Fruit fly (Drosophila melanogaster) whole organism, wandering third instar larva: ENCODE results near the gene Hecw.

Experiments
- Abd-B ChIP-seq: fragments of >200 bp; optimal IDR thresholded peaks from 2 replicates; lab custom pipeline; 2017; ENCODE audit warnings: missing biosample characterization, missing genetic modification characterization
- Dfd ChIP-seq: fragments of >200 bp; optimal IDR thresholded peaks from 2 replicates; lab custom pipeline; 2017; ENCODE audit warnings: missing biosample characterization, missing genetic modification characterization
- lola ChIP-seq: fragments of >200 bp; optimal IDR thresholded peaks from 2 replicates; lab custom pipeline; 2017; ENCODE audit warnings: missing biosample characterization, missing genetic modification characterization
- woc ChIP-seq: sonication (Bioruptor generic); optimal IDR thresholded peaks from 2 replicates; lab custom pipeline; 2016; ENCODE audit warnings: missing biosample characterization, mild to moderate bottlenecking, missing genetic modification characterization

- TF ChIP-seq woc (no peak), lola (GFP tag; lab: Kevin White, UChicago) (no peak), Dfd (GFP tag; lab: Kevin White, UChicago) (no peak), Abd-B (GFP tag; lab: Kevin White, UChicago) (no peak)
Observed at dm6 chrX:9577338-9577644, 31.5 kb upstream of the Hecw start.
